Fruit fly (Drosophila melanogaster): Measurements from ENCODE around the gene elm.

- TF ChIP-seq ttk (optimal IDR thresholded peaks at IDR 0.05) (no peak), psq (optimal IDR thresholded peaks at IDR 0.05) (no peak), Sin3A (optimal IDR thresholded peaks at IDR 0.05) (no peak), insv (optimal IDR thresholded peaks at IDR 0.05) (no peak)
Measured at dm6 chr3R:5682921-5683748, 28.5 kb upstream of the elm start.
